Fruit fly (Drosophila melanogaster) whole organism, adult: ENCODE measurements around the gene CG14205.

Experiments
- CG33017 ChIP-seq: fragments of 200-800 bp; sonication (Bioruptor generic); optimal IDR thresholded peaks from 2 replicates; lab custom pipeline; 2018; ENCODE audit warnings: missing biosample characterization, mild to moderate bottlenecking, missing genetic modification characterization, moderate library complexity
- CG7101 ChIP-seq: fragments of 200-800 bp; sonication (Bioruptor generic); optimal IDR thresholded peaks from 2 replicates; lab custom pipeline; 2018; ENCODE audit warnings: missing biosample characterization, mild to moderate bottlenecking, missing genetic modification characterization, moderate library complexity
- Crg-1 ChIP-seq: fragments of 200-800 bp; sonication (Bioruptor generic); optimal IDR thresholded peaks from 2 replicates; lab custom pipeline; 2016; ENCODE audit warnings: missing biosample characterization, missing genetic modification characterization
- Mnt ChIP-seq: fragments of 200-800 bp; sonication (Bioruptor generic); optimal IDR thresholded peaks from 2 replicates; lab custom pipeline; 2016; ENCODE audit warnings: missing biosample characterization, mild to moderate bottlenecking, missing genetic modification characterization
- cnc ChIP-seq, 2 experiments: fragments of >200 bp; optimal IDR thresholded peaks; 2 replicates each; lab custom pipeline; 2017
- kay ChIP-seq: fragments of 200-800 bp; sonication (Bioruptor generic); peaks from one replicate; lab custom pipeline; 2016; ENCODE audit warnings: missing biosample characterization, missing genetic modification characterization, borderline replicate concordance
- ovo ChIP-seq: fragments of 200-800 bp; sonication (Bioruptor generic); optimal IDR thresholded peaks from 2 replicates; lab custom pipeline; 2016; ENCODE audit warnings: missing biosample characterization, missing genetic modification characterization
- toe ChIP-seq: fragments of 200-800 bp; sonication (Bioruptor generic); optimal IDR thresholded peaks from 2 replicates; lab custom pipeline; 2016; ENCODE audit warnings: missing biosample characterization, missing genetic modification characterization

DNA sequence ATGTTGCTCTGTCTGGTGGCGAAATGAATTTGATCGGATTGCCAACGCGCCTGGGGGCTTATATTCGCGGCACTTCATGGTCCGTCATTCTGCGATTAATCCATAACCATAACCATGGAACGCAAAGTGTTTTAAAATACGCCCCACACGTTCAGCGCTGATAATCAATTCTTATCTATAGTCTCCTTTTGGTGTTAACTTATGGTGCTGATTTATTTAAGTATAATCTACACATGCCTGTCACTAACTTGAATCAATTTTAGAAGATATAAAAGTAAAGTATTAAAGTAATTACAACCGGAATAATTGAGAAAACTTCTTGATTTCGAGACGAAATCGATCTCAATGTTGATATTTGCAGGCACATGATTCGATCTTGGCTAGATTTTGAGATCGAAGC, 2.3 kb upstream of the CG14205 start, which contains the start of gene CG14219:
- TF ChIP-seq Crg-1 (no peak), Mnt (GFP tag; lab: Kevin White, UChicago) (no peak), kay (GFP tag; lab: Kevin White, UChicago) (no peak), toe (GFP tag; lab: Kevin White, UChicago) (no peak), CG7101 (tag; lab: Kevin White, UChicago) (no peak), cnc (optimal IDR thresholded peaks at IDR 0.05; lab: Kevin White, UChicago) (no peak), CG33017 (tag; lab: Kevin White, UChicago) (no peak), ovo (no peak)
